Fruit fly (Drosophila melanogaster): ENCODE measurements around the gene lqf.
A peak's percentile ranks its signal among the peaks of the same experiment; 100 is the strongest.
"Not testable (repeated sequence)": the region's sequence is repeated elsewhere in the genome, so short reads cannot be mapped to it uniquely, and the experiment has no call there.

lqf gene

DNA sequence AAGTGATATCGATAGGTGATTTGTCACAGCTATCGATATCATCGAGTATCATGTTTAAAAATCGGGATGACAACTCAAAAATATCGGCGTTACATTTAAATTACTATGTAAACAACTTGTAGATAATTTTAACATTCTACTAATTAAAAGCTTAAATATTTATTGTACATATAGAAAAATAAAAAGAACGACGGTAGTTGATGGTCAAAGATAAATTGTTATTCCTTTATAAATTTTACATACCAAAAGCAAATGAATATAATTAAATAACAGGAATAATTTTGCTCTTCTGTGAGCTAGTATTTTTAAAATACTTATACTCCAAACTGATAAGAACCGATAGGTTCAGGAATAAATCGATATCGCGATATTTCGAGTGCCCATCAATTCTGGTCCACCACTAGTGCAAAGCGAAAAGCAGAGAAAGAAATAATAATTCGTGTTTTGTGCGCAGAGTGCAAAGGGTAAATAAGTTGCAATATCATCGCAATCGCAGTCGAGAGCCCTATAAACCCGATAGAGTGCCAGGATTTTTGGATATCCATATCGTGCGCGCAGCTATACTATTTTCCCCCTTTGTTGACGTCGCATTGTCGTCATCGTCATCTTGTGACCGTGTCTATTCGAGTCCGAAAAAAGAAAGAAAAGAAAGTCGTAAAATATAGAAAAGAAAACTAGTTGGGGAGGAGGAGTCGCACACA is at the start of gene lqf:
Gene lqf, plus strand, starts transcription at position 401 of the 701 bp plus-strand sequence.
- no peak for TF ChIP-seq Mnt (GFP tag; optimal IDR thresholded peaks at IDR 0.05)
- TF ChIP-seq bab1 (GFP tag; optimal IDR thresholded peaks at IDR 0.05): no peak
- no peak for TF ChIP-seq ovo (GFP tag; optimal IDR thresholded peaks at IDR 0.05)
- TF ChIP-seq CG5204 (GFP tag; optimal IDR thresholded peaks at IDR 0.05): no peak
- peak; percentile 4 for TF ChIP-seq Hr96 (GFP tag; optimal IDR thresholded peaks at IDR 0.05)
- no peak for TF ChIP-seq CG1620 (GFP tag; optimal IDR thresholded peaks at IDR 0.05)
- TF ChIP-seq CG33017 (tag; optimal IDR thresholded peaks at IDR 0.05): no peak
- no peak for TF ChIP-seq Clk (GFP tag; optimal IDR thresholded peaks at IDR 0.05)
- TF ChIP-seq CG12768 (GFP tag; optimal IDR thresholded peaks at IDR 0.05): peak; percentile 24
- TF ChIP-seq pad (GFP tag; optimal IDR thresholded peaks at IDR 0.05): no peak
- no peak for TF ChIP-seq CG11617 (GFP tag; optimal IDR thresholded peaks at IDR 0.05)
- peak; percentile 68 for TF ChIP-seq kay (GFP tag; ENCODE audit: borderline replicate concordance)
- peak; percentile 51 for TF ChIP-seq toe (GFP tag; optimal IDR thresholded peaks at IDR 0.05)
- no peak for TF ChIP-seq CG7045 (GFP tag; optimal IDR thresholded peaks at IDR 0.05)
- TF ChIP-seq CG7101 (tag; optimal IDR thresholded peaks at IDR 0.05): peak; percentile 38
- TF ChIP-seq cnc (optimal IDR thresholded peaks at IDR 0.05): peak in 1 of 2 experiments; percentile 66
- no peak for TF ChIP-seq Crg-1 (GFP tag; optimal IDR thresholded peaks at IDR 0.05)
- TF ChIP-seq CG14711 (tag; optimal IDR thresholded peaks at IDR 0.05): peak; percentile 45
- no peak for TF ChIP-seq cic (GFP tag; optimal IDR thresholded peaks at IDR 0.05)
- no peak for TF ChIP-seq tj (GFP tag; optimal IDR thresholded peaks at IDR 0.05)

DNA sequence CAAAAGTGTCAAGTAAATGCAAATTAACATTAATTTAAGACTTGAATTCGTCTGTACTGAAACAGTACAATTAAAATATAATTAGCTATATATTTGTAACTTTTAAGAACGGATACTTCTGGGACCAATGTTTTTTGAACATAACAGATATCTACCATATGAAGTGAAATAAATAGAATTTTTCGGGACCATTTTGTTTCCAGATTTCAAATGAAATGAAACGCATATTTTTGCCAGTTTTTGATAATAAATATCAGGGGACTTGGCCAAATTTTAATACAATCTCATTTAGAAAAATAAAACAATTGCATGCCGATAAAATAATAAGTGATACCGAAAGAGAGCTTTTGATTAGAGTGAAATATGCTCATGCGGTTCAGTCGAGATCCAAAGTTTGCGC is 42.9 kb upstream of the lqf start, which contains the start of gene mthl6:
Gene mthl6, plus strand, starts transcription at position 301 of the 400 bp plus-strand sequence.
- TF ChIP-seq kay (GFP tag; ENCODE audit: borderline replicate concordance): peak; percentile 22
- TF ChIP-seq Mnt (GFP tag; optimal IDR thresholded peaks at IDR 0.05): no peak
- no peak for TF ChIP-seq pad (GFP tag; optimal IDR thresholded peaks at IDR 0.05)

dm6 chr3L:7491564-7491963 is 37.0 kb upstream of the lqf start, which contains the start of gene Cyp316a1:
Cyp316a1 (plus strand) TSS chr3L:7491864.
- TF ChIP-seq cnc (optimal IDR thresholded peaks at IDR 0.05) (no peak), toe (GFP tag; optimal IDR thresholded peaks at IDR 0.05) (no peak), CG33017 (tag; optimal IDR thresholded peaks at IDR 0.05) (no peak), ovo (GFP tag; optimal IDR thresholded peaks at IDR 0.05) (no peak), pad (GFP tag; optimal IDR thresholded peaks at IDR 0.05) (no peak), kay (GFP tag; ENCODE audit: borderline replicate concordance) (no peak)

DNA sequence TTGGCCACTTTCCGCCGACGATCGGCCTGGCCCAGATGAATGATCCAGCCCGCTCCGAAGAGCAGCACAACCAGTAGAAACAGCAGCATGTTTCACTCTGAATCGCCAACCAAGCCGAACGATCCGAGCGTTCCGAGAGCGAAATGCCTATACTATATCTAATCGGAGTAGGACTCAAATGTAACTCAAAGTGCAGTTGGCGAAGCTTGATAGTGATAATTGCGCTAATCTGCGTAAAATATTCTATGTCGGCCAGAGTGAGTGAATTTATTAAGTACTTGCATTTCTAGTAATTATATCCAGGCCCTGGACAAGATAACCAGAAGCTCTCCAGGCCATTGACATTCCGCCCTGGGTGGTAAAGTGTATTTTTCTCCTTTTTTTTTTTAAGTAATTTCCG is 32.5 kb upstream of the lqf start, which contains the start of gene Cyp4d8:
Gene Cyp4d8, minus strand, starts transcription at position 101 of the 400 bp plus-strand sequence.
- TF ChIP-seq cic (GFP tag; optimal IDR thresholded peaks at IDR 0.05) (peak; percentile 23), Clk (GFP tag; optimal IDR thresholded peaks at IDR 0.05) (no peak)

DNA sequence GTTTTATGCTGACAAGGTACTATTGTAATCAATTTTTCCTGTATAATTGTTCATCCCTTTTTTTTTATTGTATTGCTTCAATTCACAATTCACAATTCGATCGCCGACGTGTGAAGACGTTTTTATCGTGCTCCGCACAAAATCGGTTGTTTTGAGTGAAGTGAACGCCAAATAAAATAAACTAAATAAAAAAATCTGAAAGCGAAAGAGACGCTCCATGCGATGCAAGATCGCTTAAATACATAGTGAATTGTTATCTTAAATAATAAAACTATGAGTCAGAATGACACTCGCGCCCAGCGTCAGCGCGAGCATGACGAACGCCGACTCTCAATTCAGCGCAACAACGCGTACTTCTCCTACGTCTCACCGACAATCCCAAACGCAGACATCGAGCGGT is 29.8 kb upstream of the lqf start, which contains the start of gene CG8539:
Gene CG8539, minus strand, starts transcription at position 101 of the 400 bp plus-strand sequence.
- TF ChIP-seq CG7045 (GFP tag; optimal IDR thresholded peaks at IDR 0.05); Hr96 (GFP tag; optimal IDR thresholded peaks at IDR 0.05); CG7101 (tag; optimal IDR thresholded peaks at IDR 0.05): not testable (repeated sequence)

- TF ChIP-seq CG7045 (GFP tag; optimal IDR thresholded peaks at IDR 0.05): no peak
- no peak for TF ChIP-seq pad (GFP tag; optimal IDR thresholded peaks at IDR 0.05)
- no peak for TF ChIP-seq Mnt (GFP tag; optimal IDR thresholded peaks at IDR 0.05)
- TF ChIP-seq tj (GFP tag; optimal IDR thresholded peaks at IDR 0.05): no peak
- TF ChIP-seq CG1620 (GFP tag; optimal IDR thresholded peaks at IDR 0.05): no peak
- no peak for TF ChIP-seq CG11617 (GFP tag; optimal IDR thresholded peaks at IDR 0.05)
- no peak for TF ChIP-seq cnc (optimal IDR thresholded peaks at IDR 0.05)
- TF ChIP-seq kay (GFP tag; ENCODE audit: borderline replicate concordance): no peak
- TF ChIP-seq toe (GFP tag; optimal IDR thresholded peaks at IDR 0.05): no peak
- no peak for TF ChIP-seq CG5204 (GFP tag; optimal IDR thresholded peaks at IDR 0.05)
- no peak for TF ChIP-seq Clk (GFP tag; optimal IDR thresholded peaks at IDR 0.05)
- no peak for TF ChIP-seq CG14711 (tag; optimal IDR thresholded peaks at IDR 0.05)
- TF ChIP-seq CG33017 (tag; optimal IDR thresholded peaks at IDR 0.05): no peak
- TF ChIP-seq cic (GFP tag; optimal IDR thresholded peaks at IDR 0.05): no peak
These were observed 22.5 kb upstream of the lqf start, which contains the start of gene CG7548 for dm6 chr3L:7506117-7506516. CG7548 (minus strand) TSS chr3L:7506217.

All from whole organism, adult.